Worm (Caenorhabditis elegans): ENCODE data around the gene srv-19.

- TF ChIP-seq ets-4 (GFP tag; optimal IDR thresholded peaks at IDR 0.05) (no peak), nfya-1 (tag; optimal IDR thresholded peaks at IDR 0.05; ENCODE audit: borderline replicate concordance, insufficient read depth) (no peak), Y53G8AR.9 (GFP tag; conservative IDR thresholded peaks at IDR 0.05) (no peak), ztf-3 (GFP tag; optimal IDR thresholded peaks at IDR 0.05) (no peak), dpl-1 (GFP tag; optimal IDR thresholded peaks at IDR 0.05) (no peak), F22D6.2 (tag; optimal IDR thresholded peaks at IDR 0.05) (no peak), B0261.1 (tag; optimal IDR thresholded peaks at IDR 0.05) (no peak), lin-35 (GFP tag; optimal IDR thresholded peaks at IDR 0.05) (no peak), ekl-4 (GFP tag; IDR thresholded peaks at IDR 0.05) (no peak), ama-1 (optimal IDR thresholded peaks at IDR 0.05) (no peak), ama-1 (GFP tag; optimal IDR thresholded peaks at IDR 0.05) (no peak), snpc-4 (GFP tag; optimal IDR thresholded peaks at IDR 0.05) (no peak), snpc-4 (tag; optimal IDR thresholded peaks at IDR 0.05) (no peak), ceh-91 (GFP tag; IDR thresholded peaks at IDR 0.05) (no peak)
Observed at ce11 chrIV:5884500-5884899, 10.8 kb upstream of the srv-19 start, which contains the start of gene H04M03.11.
